Fruit fly (Drosophila melanogaster): ENCODE measurements around the gene Ogdh.

dm6 chr3L:17011351-17012016 lies 56.9 kb downstream of the Ogdh start:
- TF ChIP-seq pan (optimal IDR thresholded peaks at IDR 0.05) (no peak), lola (GFP tag; optimal IDR thresholded peaks at IDR 0.05) (no peak)

Measured in whole organism, wandering third instar larva.